Worm (Caenorhabditis elegans): ENCODE measurements around the gene C34E10.10.

C34E10.10 gene

ce11 chrIII:5269814-5270213 is 42.1 kb upstream of the C34E10.10 start, which contains the start of gene ZC395.4:
Gene ZC395.4, plus strand, starts transcription at chrIII:5270114.
- TF ChIP-seq arid-1 (GFP tag; conservative IDR thresholded peaks at IDR 0.05) (no peak), aly-2 (tag; optimal IDR thresholded peaks at IDR 0.05) (no peak), zfp-2 (tag; optimal IDR thresholded peaks at IDR 0.05) (no peak), zip-2 (tag; optimal IDR thresholded peaks at IDR 0.05) (no peak), F44E2.7 (GFP tag; IDR thresholded peaks at IDR 0.05) (no peak), ceh-82 (tag; optimal IDR thresholded peaks at IDR 0.05) (no peak)

- TF ChIP-seq dve-1 (tag; optimal IDR thresholded peaks at IDR 0.05; ENCODE audit: insufficient read depth) (peak; percentile 62), nhr-102 (tag; optimal IDR thresholded peaks at IDR 0.05) (no peak), nhr-77 (tag; optimal IDR thresholded peaks at IDR 0.05) (peak; percentile 83), nhr-237 (tag; optimal IDR thresholded peaks at IDR 0.05) (no peak), saeg-2 (GFP tag; IDR thresholded peaks at IDR 0.05) (no peak), daf-16 (GFP tag; optimal IDR thresholded peaks at IDR 0.05) (no peak), daf-16 (tag; optimal IDR thresholded peaks at IDR 0.05) (peak; percentile 64), mxl-2 (GFP tag; conservative IDR thresholded peaks at IDR 0.05) (no peak), lin-29 (GFP tag; IDR thresholded peaks at IDR 0.05) (no peak), unc-39 (tag; optimal IDR thresholded peaks at IDR 0.05) (no peak), mep-1 (tag; optimal IDR thresholded peaks at IDR 0.05) (peak; percentile 38), pqm-1 (tag; optimal IDR thresholded peaks at IDR 0.05) (no peak), spr-3 (GFP tag; optimal IDR thresholded peaks at IDR 0.05) (no peak), vab-7 (GFP tag; IDR thresholded peaks at IDR 0.05) (no peak), ama-1 (optimal IDR thresholded peaks at IDR 0.05) (no peak), F37D6.2 (tag; optimal IDR thresholded peaks at IDR 0.05) (no peak), zfp-3 (GFP tag; conservative IDR thresholded peaks at IDR 0.05) (no peak), ceh-20 (GFP tag; IDR thresholded peaks at IDR 0.05) (no peak)
Observed at ce11 chrIII:5268486-5268885, 40.8 kb upstream of the C34E10.10 start.

- peak; percentile 81 for TF ChIP-seq dve-1 (tag; optimal IDR thresholded peaks at IDR 0.05; ENCODE audit: insufficient read depth)
- no peak for TF ChIP-seq lsy-2 (tag; optimal IDR thresholded peaks at IDR 0.05)
- no peak for TF ChIP-seq aha-1 (tag)
- no peak for TF ChIP-seq Y5F2A.4 (GFP tag; optimal IDR thresholded peaks at IDR 0.05)
- TF ChIP-seq mdl-1 (tag; optimal IDR thresholded peaks at IDR 0.05): peak in 1 of 2 experiments; percentile 27
- no peak for TF ChIP-seq daf-16 (GFP tag; optimal IDR thresholded peaks at IDR 0.05)
- TF ChIP-seq daf-16 (tag; optimal IDR thresholded peaks at IDR 0.05): peak; percentile 96
- TF ChIP-seq daf-19 (GFP tag; conservative IDR thresholded peaks at IDR 0.05): no peak
- TF ChIP-seq attf-4 (tag; optimal IDR thresholded peaks at IDR 0.05): no peak
- TF ChIP-seq php-3 (GFP tag; IDR thresholded peaks at IDR 0.05): 0 out of 2 replicates have a peak, but pooled peaks have one; percentile 44
- peak; percentile 23 for TF ChIP-seq hlh-11 (tag; optimal IDR thresholded peaks at IDR 0.05)
- TF ChIP-seq ceh-44 (GFP tag; IDR thresholded peaks at IDR 0.05): no peak
- peak; percentile 54 for TF ChIP-seq pqm-1 (tag; optimal IDR thresholded peaks at IDR 0.05)
- peak in 1 of 2 experiments; percentile 86 for TF ChIP-seq unc-62 (GFP tag; optimal IDR thresholded peaks at IDR 0.05 in 1 of 2)
- no peak for TF ChIP-seq unc-62 (tag; optimal IDR thresholded peaks at IDR 0.05)
- TF ChIP-seq T20F7.1 (GFP tag; optimal IDR thresholded peaks at IDR 0.05): peak; percentile 10
- no peak for TF ChIP-seq ceh-82 (tag; optimal IDR thresholded peaks at IDR 0.05)
- no peak for TF ChIP-seq fkh-10 (GFP tag; optimal IDR thresholded peaks at IDR 0.05)
- TF ChIP-seq ctbp-1 (GFP tag; IDR thresholded peaks at IDR 0.05): no peak
- TF ChIP-seq lin-39 (tag; optimal IDR thresholded peaks at IDR 0.05): no peak
- TF ChIP-seq F10B5.3 (tag; optimal IDR thresholded peaks at IDR 0.05): no peak
- peak; percentile 12 for TF ChIP-seq nhr-28 (tag; optimal IDR thresholded peaks at IDR 0.05)
- TF ChIP-seq snpc-4 (tag; optimal IDR thresholded peaks at IDR 0.05): no peak
- TF ChIP-seq D1046.2 (GFP tag; IDR thresholded peaks at IDR 0.05): no peak
- TF ChIP-seq nhr-48 (tag; optimal IDR thresholded peaks at IDR 0.05): no peak
Observed at ce11 chrIII:5267217-5267906, 39.7 kb upstream of the C34E10.10 start, which contains the start of gene ZC395.5. Gene ZC395.5, plus strand, starts transcription at chrIII:5267848.

All from whole organism, L4 larva.